Worm (Caenorhabditis elegans): ENCODE results near the gene str-150.

str-150 gene

ce11 chrV:16604301-16604700 is 21.2 kb downstream of the str-150 start:
- no peak for TF ChIP-seq ztf-23 (GFP tag; IDR thresholded peaks at IDR 0.05)
- no peak for TF ChIP-seq flt-1 (GFP tag; IDR thresholded peaks at IDR 0.05)
- TF ChIP-seq tab-1 (GFP tag; IDR thresholded peaks at IDR 0.05), result no peak
- no peak for TF ChIP-seq med-1 (GFP tag; optimal IDR thresholded peaks at IDR 0.05; ENCODE audit: insufficient read depth)
- TF ChIP-seq ref-1 (GFP tag; conservative IDR thresholded peaks at IDR 0.05), result no peak
- TF ChIP-seq T22C8.4 (GFP tag; IDR thresholded peaks at IDR 0.05), result no peak
- no peak for TF ChIP-seq ztf-29 (GFP tag; IDR thresholded peaks at IDR 0.05)
- TF ChIP-seq klf-2 (GFP tag; conservative IDR thresholded peaks at IDR 0.05), result no peak
- TF ChIP-seq cog-1 (tag; optimal IDR thresholded peaks at IDR 0.05), result no peak

ce11 chrV:16605463-16605862 is 22.4 kb downstream of the str-150 start:
- TF ChIP-seq T22C8.4 (GFP tag; IDR thresholded peaks at IDR 0.05) (no peak), ztf-29 (GFP tag; IDR thresholded peaks at IDR 0.05) (no peak), cog-1 (tag; optimal IDR thresholded peaks at IDR 0.05) (no peak), klf-2 (GFP tag; conservative IDR thresholded peaks at IDR 0.05) (no peak), tab-1 (GFP tag; IDR thresholded peaks at IDR 0.05) (no peak), ref-1 (GFP tag; conservative IDR thresholded peaks at IDR 0.05) (no peak), med-1 (GFP tag; optimal IDR thresholded peaks at IDR 0.05; ENCODE audit: insufficient read depth) (no peak), ztf-23 (GFP tag; IDR thresholded peaks at IDR 0.05) (no peak), flt-1 (GFP tag; IDR thresholded peaks at IDR 0.05) (no peak)

ce11 chrV:16606313-16606712 is 23.2 kb downstream of the str-150 start, which contains the start of gene Y32B12C.1:
TSS of gene Y32B12C.1 (plus strand) at chrV:16606613.
- TF ChIP-seq klf-2 (GFP tag; conservative IDR thresholded peaks at IDR 0.05), result no peak

- TF ChIP-seq flt-1 (GFP tag; IDR thresholded peaks at IDR 0.05) (no peak), ref-1 (GFP tag; conservative IDR thresholded peaks at IDR 0.05) (no peak), cog-1 (tag; optimal IDR thresholded peaks at IDR 0.05) (no peak), T22C8.4 (GFP tag; IDR thresholded peaks at IDR 0.05) (no peak), med-1 (GFP tag; optimal IDR thresholded peaks at IDR 0.05; ENCODE audit: insufficient read depth) (no peak), ztf-23 (GFP tag; IDR thresholded peaks at IDR 0.05) (no peak), klf-2 (GFP tag; conservative IDR thresholded peaks at IDR 0.05) (no peak), ztf-29 (GFP tag; IDR thresholded peaks at IDR 0.05) (no peak), tab-1 (GFP tag; IDR thresholded peaks at IDR 0.05) (no peak)
These were observed 25.4 kb downstream of the str-150 start for ce11 chrV:16608478-16608877.

ce11 chrV:16610094-16610493 is 27.0 kb downstream of the str-150 start:
- no peak for TF ChIP-seq ztf-29 (GFP tag; IDR thresholded peaks at IDR 0.05)
- no peak for TF ChIP-seq tab-1 (GFP tag; IDR thresholded peaks at IDR 0.05)
- no peak for TF ChIP-seq med-1 (GFP tag; optimal IDR thresholded peaks at IDR 0.05; ENCODE audit: insufficient read depth)
- no peak for TF ChIP-seq ztf-23 (GFP tag; IDR thresholded peaks at IDR 0.05)
- no peak for TF ChIP-seq klf-2 (GFP tag; conservative IDR thresholded peaks at IDR 0.05)
- no peak for TF ChIP-seq T22C8.4 (GFP tag; IDR thresholded peaks at IDR 0.05)
- no peak for TF ChIP-seq cog-1 (tag; optimal IDR thresholded peaks at IDR 0.05)
- no peak for TF ChIP-seq ref-1 (GFP tag; conservative IDR thresholded peaks at IDR 0.05)
- no peak for TF ChIP-seq flt-1 (GFP tag; IDR thresholded peaks at IDR 0.05)

ce11 chrV:16610791-16611385 is 27.8 kb downstream of the str-150 start, which contains the start of gene srw-54:
TSS of gene srw-54 (plus strand) at chrV:16611335.
- TF ChIP-seq T22C8.4 (GFP tag; IDR thresholded peaks at IDR 0.05) (no peak), tab-1 (GFP tag; IDR thresholded peaks at IDR 0.05) (no peak), ztf-23 (GFP tag; IDR thresholded peaks at IDR 0.05) (no peak), ztf-29 (GFP tag; IDR thresholded peaks at IDR 0.05) (no peak), med-1 (GFP tag; optimal IDR thresholded peaks at IDR 0.05; ENCODE audit: insufficient read depth) (no peak), klf-2 (GFP tag; conservative IDR thresholded peaks at IDR 0.05) (no peak), cog-1 (tag; optimal IDR thresholded peaks at IDR 0.05) (no peak), ref-1 (GFP tag; conservative IDR thresholded peaks at IDR 0.05) (no peak)

ce11 chrV:16617462-16617861 is 34.4 kb downstream of the str-150 start, which contains the start of gene Y70C5A.4:
TSS of gene Y70C5A.4 (plus strand) at chrV:16617762.
- TF ChIP-seq klf-2 (GFP tag; conservative IDR thresholded peaks at IDR 0.05) (no peak), tab-1 (GFP tag; IDR thresholded peaks at IDR 0.05) (no peak), ztf-23 (GFP tag; IDR thresholded peaks at IDR 0.05) (no peak), flt-1 (GFP tag; IDR thresholded peaks at IDR 0.05) (no peak), T22C8.4 (GFP tag; IDR thresholded peaks at IDR 0.05) (no peak), cog-1 (tag; optimal IDR thresholded peaks at IDR 0.05) (no peak), ref-1 (GFP tag; conservative IDR thresholded peaks at IDR 0.05) (no peak), ztf-29 (GFP tag; IDR thresholded peaks at IDR 0.05) (no peak), med-1 (GFP tag; optimal IDR thresholded peaks at IDR 0.05; ENCODE audit: insufficient read depth) (no peak)

- TF ChIP-seq ztf-23 (GFP tag; IDR thresholded peaks at IDR 0.05) (no peak), flt-1 (GFP tag; IDR thresholded peaks at IDR 0.05) (no peak), T22C8.4 (GFP tag; IDR thresholded peaks at IDR 0.05) (no peak), med-1 (GFP tag; optimal IDR thresholded peaks at IDR 0.05; ENCODE audit: insufficient read depth) (no peak)
These were observed 37.8 kb downstream of the str-150 start, which contains the start of gene Y70C5A.3 for ce11 chrV:16620874-16621273. TSS of gene Y70C5A.3 (minus strand) at chrV:16620923.

- TF ChIP-seq klf-2 (GFP tag; conservative IDR thresholded peaks at IDR 0.05) (no peak), ref-1 (GFP tag; conservative IDR thresholded peaks at IDR 0.05) (peak; percentile 52; the same call in 1 of the 2 replicates), med-1 (GFP tag; optimal IDR thresholded peaks at IDR 0.05; ENCODE audit: insufficient read depth) (no peak), cog-1 (tag; optimal IDR thresholded peaks at IDR 0.05) (no peak), T22C8.4 (GFP tag; IDR thresholded peaks at IDR 0.05) (no peak), tab-1 (GFP tag; IDR thresholded peaks at IDR 0.05) (peak; percentile 71; the same call in 1 of the 2 replicates), ztf-23 (GFP tag; IDR thresholded peaks at IDR 0.05) (no peak), flt-1 (GFP tag; IDR thresholded peaks at IDR 0.05) (peak; percentile 84), ztf-29 (GFP tag; IDR thresholded peaks at IDR 0.05) (no peak)
These were observed 38.8 kb downstream of the str-150 start for ce11 chrV:16621894-16622293.

ce11 chrV:16622754-16623261 is 39.7 kb downstream of the str-150 start, which contains the start of gene Y70C5A.2:
TSS of gene Y70C5A.2 (minus strand) at chrV:16623211.
- TF ChIP-seq flt-1 (GFP tag; IDR thresholded peaks at IDR 0.05), result no peak
- no peak for TF ChIP-seq tab-1 (GFP tag; IDR thresholded peaks at IDR 0.05)
- no peak for TF ChIP-seq klf-2 (GFP tag; conservative IDR thresholded peaks at IDR 0.05)
- TF ChIP-seq med-1 (GFP tag; optimal IDR thresholded peaks at IDR 0.05; ENCODE audit: insufficient read depth), result no peak
- TF ChIP-seq T22C8.4 (GFP tag; IDR thresholded peaks at IDR 0.05), result no peak
- no peak for TF ChIP-seq ref-1 (GFP tag; conservative IDR thresholded peaks at IDR 0.05)
- no peak for TF ChIP-seq ztf-29 (GFP tag; IDR thresholded peaks at IDR 0.05)
- no peak for TF ChIP-seq cog-1 (tag; optimal IDR thresholded peaks at IDR 0.05)
- TF ChIP-seq ztf-23 (GFP tag; IDR thresholded peaks at IDR 0.05), result no peak
